Fruit fly (Drosophila melanogaster) ovary, adult (tissue): ENCODE measurements around the gene CG33509.

Source experiments
- CG17801 ChIP-seq: fragments of 200-800 bp; optimal IDR thresholded peaks from 2 replicates; lab custom pipeline; 2019; ENCODE audit warnings: missing biosample characterization, mild to moderate bottlenecking, missing genetic modification characterization, moderate library complexity; ENCODE audit not compliant: partially characterized antibody

The CG33509 gene

DNA sequence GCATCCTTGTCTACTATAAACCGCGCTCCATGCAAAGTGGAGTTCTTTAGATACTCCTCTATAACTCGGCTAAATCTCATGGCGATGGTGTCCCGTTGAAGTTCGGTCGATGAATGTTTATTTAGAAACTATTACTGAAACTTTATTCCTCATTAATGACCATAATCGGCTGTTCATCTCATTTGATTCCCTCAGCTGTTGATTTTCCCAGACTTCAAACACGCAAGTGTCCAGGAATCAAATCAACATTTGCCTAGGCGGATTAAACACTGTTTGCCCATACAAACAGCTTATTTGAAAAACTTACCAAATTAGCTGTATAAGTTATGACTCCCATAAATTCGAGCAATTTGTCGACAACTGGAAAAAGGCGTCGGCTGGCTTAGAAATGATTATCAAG lies 2.3 kb upstream of the CG33509 start, which contains the start of gene ppk13:
Gene ppk13 (minus strand): TSS at position 101 of the 400 bp plus-strand sequence.
- no peak for TF ChIP-seq CG17801 (GFP tag; lab: Kevin White, UChicago)

DNA sequence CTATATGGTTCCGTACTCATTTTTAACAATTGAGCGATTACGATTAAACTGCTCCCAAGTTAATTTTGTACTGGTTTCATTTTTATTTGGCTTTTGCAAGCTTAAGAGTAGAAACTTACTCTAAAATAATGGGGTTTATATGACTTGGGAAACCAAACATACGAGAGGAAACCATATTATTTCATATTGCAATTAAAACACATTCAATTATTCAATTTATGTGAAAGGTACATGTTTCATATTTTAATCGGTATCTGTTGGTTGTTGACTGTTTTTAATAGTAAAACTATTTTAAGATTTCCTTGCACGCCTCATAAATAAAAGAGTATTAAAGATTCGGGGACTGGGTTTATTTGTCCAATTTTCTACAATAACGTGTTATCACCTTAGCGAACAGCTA lies 2.0 kb downstream of the CG33509 start, which contains the start of gene CG33510:
Gene CG33510 (minus strand): TSS at position 59 of the 400 bp plus-strand sequence.
- TF ChIP-seq CG17801 (GFP tag; lab: Kevin White, UChicago): no peak

DNA sequence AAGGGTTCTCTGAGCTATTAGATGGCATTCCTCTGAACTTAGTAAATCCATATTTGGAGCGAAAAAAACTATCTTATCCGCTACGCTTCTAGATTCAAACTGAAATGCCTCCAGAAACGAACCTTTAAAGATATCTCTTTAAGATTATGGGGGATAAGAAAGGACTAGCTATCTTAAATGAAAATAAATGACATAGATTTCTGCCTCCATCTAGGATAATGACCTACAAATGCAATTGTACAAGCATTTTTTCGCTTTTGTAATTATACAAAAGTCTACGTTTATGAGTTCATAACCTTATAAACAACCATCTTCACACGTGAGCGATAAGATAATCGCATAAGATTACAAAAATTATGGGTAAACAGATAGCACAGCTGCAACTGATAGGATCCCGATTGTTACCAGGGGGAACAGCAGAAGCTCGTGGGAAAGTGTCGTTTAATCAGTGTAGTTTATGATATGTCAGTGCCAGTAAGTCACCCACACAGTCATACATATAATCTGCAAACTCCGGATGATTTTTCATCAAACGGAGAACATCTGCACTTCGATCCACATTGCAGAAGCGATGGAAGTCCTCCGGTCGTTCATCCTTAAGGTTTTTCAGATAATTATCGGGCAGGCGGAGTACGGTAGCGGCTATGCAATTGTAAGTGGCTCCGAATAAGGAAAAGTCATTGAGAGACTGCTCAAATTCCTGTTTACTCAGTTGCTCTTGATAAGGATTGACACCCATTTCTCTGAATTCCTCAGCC lies 3.7 kb downstream of the CG33509 start, which contains the start of gene CG33511:
Gene CG33511 (minus strand): TSS at position 51 of the 758 bp plus-strand sequence.
- TF ChIP-seq CG17801 (GFP tag; lab: Kevin White, UChicago): no peak

DNA sequence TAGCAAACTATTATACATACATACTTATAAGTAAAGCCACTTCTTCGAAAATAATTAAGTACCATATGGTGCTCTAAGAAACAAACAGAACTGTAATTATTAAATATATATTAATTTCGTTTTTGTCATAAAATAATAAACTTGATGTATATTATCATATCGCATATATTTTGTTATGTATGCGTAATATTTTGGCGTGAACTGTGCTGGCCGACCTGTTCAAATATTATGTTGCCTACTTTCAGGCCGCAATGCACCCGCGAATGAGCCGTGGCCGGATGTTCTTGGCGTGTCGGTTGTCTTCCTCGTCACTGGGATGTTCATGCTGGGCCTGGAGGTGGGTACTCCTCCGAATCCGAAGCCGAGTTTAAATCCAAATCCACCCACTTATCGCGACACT lies 8.5 kb downstream of the CG33509 start:
- TF ChIP-seq CG17801 (GFP tag; lab: Kevin White, UChicago): no peak

DNA sequence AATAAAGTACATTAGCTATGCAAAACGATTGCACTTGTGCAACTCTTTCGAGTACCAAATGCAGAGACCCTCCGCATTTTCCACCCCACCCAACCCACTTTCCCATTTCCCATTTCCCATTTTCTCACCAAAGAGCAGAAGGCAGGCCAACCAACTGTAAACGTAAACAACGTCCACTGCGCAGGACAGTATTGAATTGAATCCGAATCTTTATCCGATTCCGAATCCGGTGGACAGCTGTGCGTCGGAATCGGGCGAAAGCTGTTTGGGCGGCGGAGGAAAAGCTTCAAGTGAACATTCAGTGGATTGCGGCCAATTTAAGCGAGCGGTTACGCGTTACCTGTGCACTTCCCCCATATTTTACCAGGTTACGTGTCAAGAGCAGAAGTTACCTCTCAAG lies 11.2 kb downstream of the CG33509 start, which contains the start of gene tadr:
Gene tadr (plus strand): TSS at position 301 of the 400 bp plus-strand sequence.
- no peak for TF ChIP-seq CG17801 (GFP tag; lab: Kevin White, UChicago)

DNA sequence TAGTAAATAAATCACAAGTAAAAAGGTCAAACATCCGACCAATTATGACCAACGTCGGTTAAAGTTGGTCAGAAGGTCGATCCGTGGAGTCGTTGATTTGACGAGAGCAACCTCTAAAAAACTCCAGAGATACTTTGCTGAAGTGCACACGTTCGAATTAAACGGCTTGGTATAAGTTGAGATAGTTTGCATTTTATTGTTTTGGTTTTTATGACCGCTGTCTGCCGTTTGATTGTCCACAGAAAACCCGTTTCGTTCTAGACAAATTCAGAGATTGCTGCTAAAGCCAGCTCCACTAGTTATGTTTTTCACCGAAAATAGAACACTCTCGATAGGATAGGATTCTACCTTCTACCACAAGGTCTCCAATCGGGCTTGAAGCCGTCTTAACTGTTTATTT lies 12.5 kb downstream of the CG33509 start:
- TF ChIP-seq CG17801 (GFP tag; lab: Kevin White, UChicago): no peak

DNA sequence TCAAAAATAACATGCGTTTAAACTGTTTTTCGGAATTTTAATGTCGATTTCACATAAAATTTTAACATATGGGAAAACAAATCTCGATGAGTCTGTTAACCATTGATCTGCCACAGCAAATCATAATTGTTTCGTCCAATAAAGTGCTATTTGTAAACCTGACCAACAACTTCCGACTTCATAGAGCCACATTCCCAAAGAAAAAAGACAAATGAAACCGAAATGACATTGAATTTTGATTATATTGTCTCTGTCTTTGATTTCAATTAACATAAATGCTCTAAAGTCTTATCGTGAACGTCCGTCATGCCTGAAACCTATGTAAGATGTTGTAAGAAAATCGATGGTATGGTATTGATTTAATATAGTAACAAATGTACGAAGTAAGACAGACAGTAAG lies 13.0 kb downstream of the CG33509 start:
- no peak for TF ChIP-seq CG17801 (GFP tag; lab: Kevin White, UChicago)

DNA sequence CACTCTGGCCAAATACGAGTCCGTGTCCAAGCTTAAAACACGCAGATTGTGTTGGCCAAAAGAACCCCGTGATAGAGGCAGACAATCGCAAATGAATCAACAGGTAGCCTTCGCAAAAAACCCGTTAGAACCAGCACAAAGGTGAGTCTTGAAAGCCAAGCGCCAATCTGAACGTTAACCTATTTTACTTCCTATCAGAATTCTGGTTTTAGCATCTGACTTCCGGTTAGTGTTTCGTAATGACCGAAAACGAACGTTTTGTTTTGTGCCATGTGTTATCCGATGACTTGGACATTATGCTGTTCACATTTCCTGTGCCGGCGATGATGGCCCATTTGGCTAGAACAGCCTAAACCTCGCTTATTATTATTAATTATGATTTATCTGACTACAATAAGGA lies 13.9 kb downstream of the CG33509 start:
- no peak for TF ChIP-seq CG17801 (GFP tag; lab: Kevin White, UChicago)

DNA sequence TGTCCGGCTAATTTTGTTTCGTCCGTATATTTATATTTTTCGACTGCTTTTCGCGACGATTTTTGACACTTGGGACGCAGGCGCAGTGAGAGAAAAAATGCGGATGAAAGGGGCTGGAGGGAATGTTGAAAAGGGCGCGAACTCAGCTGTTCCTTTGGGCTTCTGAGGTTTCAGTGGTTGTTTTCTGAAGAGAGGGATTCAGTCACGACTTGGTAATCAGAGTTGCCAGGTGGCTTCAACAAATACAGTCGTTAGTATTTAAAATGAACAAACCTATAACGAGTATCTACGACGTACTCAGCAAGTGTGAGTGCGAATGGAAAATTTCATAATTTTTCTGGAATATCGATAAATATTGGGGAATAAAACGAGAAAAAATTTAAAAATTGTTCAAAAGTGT lies 14.9 kb downstream of the CG33509 start, which contains the start of gene CG9265:
Gene CG9265 (minus strand): TSS at position 68 of the 400 bp plus-strand sequence.
- TF ChIP-seq CG17801 (GFP tag; lab: Kevin White, UChicago): no peak

DNA sequence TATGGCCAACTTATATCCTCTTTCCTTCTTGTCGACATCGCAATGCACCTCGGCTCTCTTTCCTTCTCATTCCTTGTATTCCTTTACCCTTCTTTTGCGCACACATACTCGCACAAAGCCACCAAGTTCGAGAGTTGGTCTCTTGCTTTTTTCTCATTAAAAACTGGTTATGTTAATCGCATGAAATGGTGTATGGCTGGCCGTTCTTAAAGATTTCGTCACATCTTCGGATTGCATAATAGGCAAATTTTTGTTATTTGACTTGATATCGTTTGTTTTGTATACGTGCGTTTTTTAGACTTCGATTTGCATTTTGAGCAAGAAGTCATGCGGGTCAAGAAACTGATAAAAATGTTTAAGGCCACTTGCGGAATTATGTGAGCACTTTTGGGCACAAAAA lies 15.5 kb downstream of the CG33509 start:
- TF ChIP-seq CG17801 (GFP tag; lab: Kevin White, UChicago): no peak

DNA sequence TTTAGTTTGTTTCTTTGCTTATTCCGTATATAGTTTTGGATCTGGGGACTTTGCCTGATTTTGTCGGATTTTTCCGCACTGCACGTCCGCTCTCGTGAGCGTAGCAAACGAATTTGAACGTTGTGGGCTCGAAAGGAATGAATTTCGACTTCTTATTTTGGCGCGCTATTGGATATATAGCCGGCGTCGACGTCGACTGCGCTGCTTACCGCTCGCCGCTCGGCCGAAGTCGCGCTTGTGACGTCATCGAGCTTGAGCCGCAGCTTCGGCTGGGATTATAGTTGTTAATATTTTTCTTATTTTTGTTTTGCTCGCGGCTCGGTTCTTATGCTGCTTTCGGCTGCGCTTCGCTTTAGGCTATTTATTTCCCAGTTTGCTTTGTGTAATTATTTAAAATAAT lies 16.5 kb downstream of the CG33509 start:
- no peak for TF ChIP-seq CG17801 (GFP tag; lab: Kevin White, UChicago)

DNA sequence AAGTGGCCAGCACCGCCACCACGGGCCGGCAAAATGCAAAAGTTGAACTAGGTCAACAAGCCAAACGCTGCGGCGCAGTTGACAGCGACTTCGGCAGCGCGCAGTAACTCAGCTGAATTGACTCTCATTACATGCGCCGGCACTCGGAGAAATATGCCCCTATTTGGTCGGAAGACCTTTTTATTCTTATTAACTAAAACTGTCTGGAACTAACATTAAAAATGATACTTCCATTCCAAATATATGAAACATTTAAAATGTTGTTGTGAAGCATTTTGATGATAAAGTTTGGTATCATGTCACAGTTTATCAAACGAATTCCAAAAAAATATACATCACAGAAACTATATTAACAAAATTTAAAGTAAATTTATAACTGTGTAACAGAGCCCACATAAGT lies 19.2 kb downstream of the CG33509 start:
- TF ChIP-seq CG17801 (GFP tag; lab: Kevin White, UChicago): no peak

DNA sequence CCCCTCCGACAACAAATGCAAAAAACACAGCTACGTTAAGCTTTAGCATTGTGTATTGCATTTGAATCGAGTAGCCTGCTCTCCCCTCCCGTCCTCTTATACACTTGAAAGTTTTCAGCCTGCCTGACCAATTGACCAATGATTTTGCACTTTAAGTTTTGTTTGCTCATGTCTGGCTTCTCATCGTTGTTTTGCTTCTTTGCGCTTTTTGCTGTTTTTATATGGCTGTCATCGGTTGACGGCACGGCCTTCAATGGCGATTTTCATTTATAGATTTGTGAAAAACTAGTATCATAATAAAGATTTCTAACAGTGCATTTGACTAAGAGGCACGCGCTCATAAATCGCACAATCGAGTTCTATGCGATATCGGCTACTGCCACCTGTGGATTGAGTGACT lies 20.4 kb downstream of the CG33509 start:
- TF ChIP-seq CG17801 (GFP tag; lab: Kevin White, UChicago): no peak

DNA sequence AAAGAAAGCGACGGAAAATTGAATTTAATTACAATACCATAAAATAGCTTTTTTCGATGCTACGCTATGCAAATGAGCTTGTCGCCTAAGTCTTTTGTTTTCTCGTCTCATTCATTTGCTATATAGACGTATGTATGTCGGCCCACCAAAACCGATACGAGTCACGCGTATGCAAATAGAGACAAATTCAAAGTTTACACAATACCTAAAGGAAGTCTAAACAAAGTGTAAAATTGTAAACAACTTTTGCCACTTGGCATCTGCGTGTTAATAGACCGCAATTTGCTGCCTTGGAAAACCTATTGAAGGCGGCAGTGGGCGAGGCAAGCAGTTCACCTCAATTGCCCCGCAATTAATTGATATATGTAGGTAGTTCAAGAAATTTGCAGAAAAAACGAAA lies 23.7 kb downstream of the CG33509 start:
- no peak for TF ChIP-seq CG17801 (GFP tag; lab: Kevin White, UChicago)

DNA sequence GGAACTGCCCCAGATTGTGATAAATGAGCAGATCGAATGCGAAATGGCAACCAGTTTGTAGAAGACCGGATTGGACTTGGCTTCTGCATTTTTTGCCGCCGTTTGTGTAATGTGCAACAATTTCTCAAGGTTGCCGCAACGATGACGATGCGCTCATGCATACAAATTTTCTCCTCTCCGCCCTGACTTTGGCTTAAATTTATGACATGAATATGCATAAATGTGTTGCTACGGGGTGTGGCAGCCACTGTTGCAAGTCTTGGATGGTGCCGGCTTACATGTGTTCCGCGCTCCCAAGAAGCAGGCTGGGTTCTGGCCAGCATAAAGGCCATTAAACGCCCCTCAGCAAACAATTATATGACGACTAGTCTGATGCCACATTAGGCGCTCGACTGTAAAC lies 24.7 kb downstream of the CG33509 start:
- no peak for TF ChIP-seq CG17801 (GFP tag; lab: Kevin White, UChicago)

DNA sequence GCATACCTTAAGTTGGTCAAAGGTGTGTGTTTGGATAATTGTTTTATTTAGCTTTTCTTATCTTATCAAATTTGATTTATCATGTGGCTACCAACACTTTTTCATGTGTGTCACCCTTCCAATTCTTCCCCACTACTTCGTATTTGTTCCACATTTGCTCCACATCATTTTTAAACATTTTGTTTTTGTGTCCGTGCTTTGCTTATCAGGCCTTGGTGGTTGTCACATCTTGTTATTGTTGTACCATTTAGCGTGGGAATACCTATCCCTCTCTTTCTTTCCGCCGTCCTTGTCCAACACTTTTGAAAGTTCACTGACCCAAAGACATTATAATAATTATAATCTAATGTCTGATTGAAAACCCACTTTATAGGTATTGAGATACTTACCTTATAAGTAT lies 32.7 kb downstream of the CG33509 start:
- no peak for TF ChIP-seq CG17801 (GFP tag; lab: Kevin White, UChicago)
